Worm (Caenorhabditis elegans) whole organism, L1 larva: ENCODE measurements around the gene pas-2.

ENCODE experiments used
- C16A3.4 ChIP-seq: fragments of 150-350 bp; optimal IDR thresholded peaks from 2 replicates; lab custom pipeline; 2014; ENCODE audit warnings: missing biosample characterization, missing genetic modification characterization
- Y116A8C.19 ChIP-seq: sonication (generic microtip); optimal IDR thresholded peaks from 2 replicates; lab custom pipeline; 2016; ENCODE audit warnings: missing compliant biosample characterization, missing genetic modification characterization, borderline replicate concordance
- aly-2 ChIP-seq: fragments of 150-350 bp; optimal IDR thresholded peaks from 2 replicates; lab custom pipeline; 2014; ENCODE audit warnings: missing biosample characterization, missing genetic modification characterization
- blmp-1 ChIP-seq: fragments of 150-350 bp; optimal IDR thresholded peaks from 2 replicates; lab custom pipeline; 2014; ENCODE audit warnings: missing biosample characterization, missing genetic modification characterization
- ceh-8 ChIP-seq: fragments of 200-800 bp; sonication (Bioruptor generic); optimal IDR thresholded peaks from 2 replicates; lab custom pipeline; 2018; ENCODE audit warnings: mild to moderate bottlenecking, missing genetic modification characterization, moderate library complexity, missing compliant biosample characterization
- ceh-88 ChIP-seq: fragments of 200-800 bp; sonication (Bioruptor generic); IDR thresholded peaks from 2 replicates; pipeline ENCODE4 v1.3.6; 2022; ENCODE audit warnings: missing genetic modification characterization, missing compliant biosample characterization
- dpl-1 ChIP-seq, 3 experiments: fragments of 150-350 bp in 2 of 3; sonication (generic microtip) in 1 of 3; optimal IDR thresholded peaks; 2 replicates each; lab custom pipeline; 2014 to 2017; ENCODE audit warnings: missing biosample characterization in 3 of 3, missing genetic modification characterization in 3 of 3, missing genetic modification reagents in 3 of 3
- efl-1 ChIP-seq, 4 experiments: fragments of 150-350 bp; optimal IDR thresholded peaks in 3 of 4; peaks in 1 of 4; 1 replicate in 1 of 4; 2 replicates in 3 of 4; lab custom pipeline; 2014; ENCODE audit warnings: missing biosample characterization in 2 of 4, missing genetic modification characterization in 2 of 4, missing genetic modification reagents in 2 of 4
- egl-13 ChIP-seq: sonication (generic microtip); optimal IDR thresholded peaks from 2 replicates; lab custom pipeline; 2016; ENCODE audit warnings: missing genotype, missing genetic modification reagents, missing genetic modification characterization, missing compliant biosample characterization
- egl-27 ChIP-seq, 2 experiments: fragments of 150-350 bp in 1 of 2; sonication (generic microtip); optimal IDR thresholded peaks; 3 replicates each; lab custom pipeline; 2017 to 2018; ENCODE audit warnings: missing biosample characterization in 2 of 2, missing genetic modification characterization in 2 of 2, missing genetic modification reagents in 2 of 2
- elt-3 ChIP-seq, 6 experiments: fragments of 150-350 bp in 1 of 6; sonication (generic microtip); optimal IDR thresholded peaks; 2 replicates each; lab custom pipeline; 2017 to 2018; ENCODE audit warnings: missing biosample characterization in 6 of 6, missing genetic modification characterization in 6 of 6, inconsistent platforms in 1 of 6
- ets-5 ChIP-seq: fragments of 200-800 bp; sonication (Bioruptor generic); IDR thresholded peaks from 2 replicates; pipeline ENCODE4 v1.3.6; 2022; ENCODE audit warnings: missing genetic modification characterization, missing compliant biosample characterization
- fkh-10 ChIP-seq: sonication (generic microtip); optimal IDR thresholded peaks from 2 replicates; lab custom pipeline; 2017; ENCODE audit warnings: missing biosample characterization, missing genetic modification reagents, missing genetic modification characterization
- hlh-4 ChIP-seq: sonication (generic microtip); optimal IDR thresholded peaks from 2 replicates; lab custom pipeline; 2016; ENCODE audit warnings: mild to moderate bottlenecking, missing genetic modification characterization, missing compliant biosample characterization
- hpl-2 ChIP-seq: fragments of 150-350 bp; optimal IDR thresholded peaks from 2 replicates; lab custom pipeline; 2014; ENCODE audit warnings: missing biosample characterization, missing genetic modification reagents, missing genetic modification characterization
- irx-1 ChIP-seq: sonication (generic microtip); optimal IDR thresholded peaks from 2 replicates; lab custom pipeline; 2016; ENCODE audit warnings: missing genetic modification characterization, missing compliant biosample characterization
- isw-1 ChIP-seq: fragments of 200-800 bp; sonication (Bioruptor generic); IDR thresholded peaks from 2 replicates; pipeline ENCODE4 v1.3.6; 2022; ENCODE audit warnings: missing genetic modification characterization, missing compliant biosample characterization
- lin-14 ChIP-seq: fragments of 200-800 bp; sonication (Bioruptor generic); optimal IDR thresholded peaks from 2 replicates; lab custom pipeline; 2018; ENCODE audit warnings: mild to moderate bottlenecking, missing genetic modification characterization, moderate library complexity, missing compliant biosample characterization
- lin-35 ChIP-seq, 2 experiments: fragments of 150-350 bp; optimal IDR thresholded peaks; 2 replicates each; lab custom pipeline; 2014; ENCODE audit warnings: missing biosample characterization in 2 of 2, missing genetic modification characterization in 2 of 2, missing genetic modification reagents in 2 of 2
- lir-3 ChIP-seq: sonication (generic microtip); optimal IDR thresholded peaks from 2 replicates; lab custom pipeline; 2016; ENCODE audit warnings: mild to moderate bottlenecking, missing genetic modification characterization, moderate library complexity, missing compliant biosample characterization; ENCODE audit not compliant: poor library complexity
- lsy-2 ChIP-seq, 2 experiments: fragments of 150-350 bp; optimal IDR thresholded peaks; 2 replicates each; lab custom pipeline; 2014; ENCODE audit warnings: missing biosample characterization in 2 of 2, missing genetic modification characterization in 2 of 2
- mdl-1 ChIP-seq, 2 experiments: fragments of 150-350 bp; optimal IDR thresholded peaks; 2 replicates each; lab custom pipeline; 2014 to 2017; ENCODE audit warnings: missing biosample characterization in 2 of 2, missing genetic modification characterization in 2 of 2, inconsistent platforms in 1 of 2
- mep-1 ChIP-seq: fragments of 150-350 bp; optimal IDR thresholded peaks from 2 replicates; lab custom pipeline; 2014; ENCODE audit warnings: missing biosample characterization, missing genetic modification characterization
- nhr-20 ChIP-seq: sonication (generic microtip); optimal IDR thresholded peaks from 2 replicates; lab custom pipeline; 2016; ENCODE audit warnings: mild to moderate bottlenecking, missing genetic modification characterization, missing compliant biosample characterization
- nhr-71 ChIP-seq: sonication (generic microtip); optimal IDR thresholded peaks from 2 replicates; lab custom pipeline; 2016; ENCODE audit warnings: mild to moderate bottlenecking, missing genetic modification characterization, moderate library complexity, missing compliant biosample characterization
- nhr-76 ChIP-seq: sonication (generic microtip); optimal IDR thresholded peaks from 2 replicates; lab custom pipeline; 2017; ENCODE audit warnings: missing biosample characterization, missing genetic modification characterization
- nhr-84 ChIP-seq: sonication (generic microtip); optimal IDR thresholded peaks from 2 replicates; lab custom pipeline; 2017; ENCODE audit warnings: missing biosample characterization, missing genetic modification characterization
- skn-1 ChIP-seq: fragments of 150-350 bp; optimal IDR thresholded peaks from 2 replicates; lab custom pipeline; 2014; ENCODE audit warnings: missing biosample characterization, missing genetic modification characterization
- snpc-4 ChIP-seq: fragments of 150-350 bp; optimal IDR thresholded peaks from 2 replicates; lab custom pipeline; 2014; ENCODE audit warnings: missing biosample characterization, missing genetic modification characterization
- tbx-2 ChIP-seq: sonication (generic microtip); optimal IDR thresholded peaks from 2 replicates; lab custom pipeline; 2016; ENCODE audit warnings: missing genetic modification characterization, missing compliant biosample characterization
- unc-130 ChIP-seq: fragments of 150-350 bp; optimal IDR thresholded peaks from 2 replicates; lab custom pipeline; 2017; ENCODE audit warnings: missing biosample characterization, missing genetic modification characterization, inconsistent platforms
- unc-62 ChIP-seq: fragments of 150-350 bp; optimal IDR thresholded peaks from 2 replicates; lab custom pipeline; 2014; ENCODE audit warnings: missing biosample characterization, missing genetic modification reagents, missing genetic modification characterization
- unc-86 ChIP-seq: sonication (generic microtip); optimal IDR thresholded peaks from 2 replicates; lab custom pipeline; 2016; ENCODE audit warnings: missing genetic modification characterization, missing compliant biosample characterization
- unc-98 ChIP-seq: fragments of 200-800 bp; sonication (Bioruptor generic); IDR thresholded peaks from 2 replicates; pipeline ENCODE4 v1.3.6; 2022; ENCODE audit warnings: missing genetic modification characterization, missing compliant biosample characterization
- zip-4 ChIP-seq: fragments of 200-800 bp; sonication (Bioruptor generic); optimal IDR thresholded peaks from 2 replicates; lab custom pipeline; 2018; ENCODE audit warnings: mild to moderate bottlenecking, missing genetic modification characterization, moderate library complexity, missing compliant biosample characterization
- ztf-11 ChIP-seq, 2 experiments: sonication (generic microtip); optimal IDR thresholded peaks; 2 replicates each; lab custom pipeline; 2016 to 2017; ENCODE audit warnings: missing genetic modification characterization in 2 of 2, missing biosample characterization in 1 of 2, missing compliant biosample characterization in 1 of 2

Gene pas-2

DNA sequence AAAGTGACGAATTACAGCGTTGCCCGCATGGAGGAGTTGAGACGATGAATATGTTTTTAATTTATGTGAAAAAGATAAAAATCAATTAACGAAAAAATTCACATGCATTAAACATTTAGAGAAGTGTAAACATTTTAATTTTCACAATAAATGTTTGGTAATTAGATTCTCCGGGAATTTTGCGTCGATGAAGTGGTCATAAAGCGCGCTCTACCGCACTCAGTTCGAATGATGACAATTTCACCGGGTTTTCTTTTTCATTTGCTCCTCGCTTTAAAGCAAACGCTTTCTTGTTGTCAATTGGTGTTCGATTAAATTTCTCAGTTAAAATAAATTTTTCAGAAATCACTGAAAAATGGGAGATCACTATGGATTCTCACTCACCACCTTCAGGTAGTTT, at the start of gene pas-2, which contains the start of gene D1054.1:
Gene pas-2 (plus strand): TSS at position 343 of the 400 bp plus-strand sequence.
Gene D1054.1 (minus strand): TSS at position 192 of the 400 bp plus-strand sequence.
- TF ChIP-seq lin-14 (GFP tag; lab: Kevin White, UChicago) (peak; percentile 54), snpc-4 (tag; lab: Kevin White, UChicago) (peak; percentile 19), skn-1 (tag; lab: Kevin White, UChicago) (peak; percentile 92), lin-35 (GFP tag; optimal IDR thresholded peaks at IDR 0.05; lab: Kevin White, UChicago) (peak; percentile 22 to 34), efl-1 (optimal IDR thresholded peaks at IDR 0.05; lab: Kevin White, UChicago) (peak in 1 of 2 experiments; percentile 24), efl-1 (GFP tag; optimal IDR thresholded peaks at IDR 0.05 in 1 of 2; lab: Kevin White, UChicago) (peak in 1 of 2 experiments; percentile 3), fkh-10 (GFP tag; lab: Kevin White, UChicago) (no peak), C16A3.4 (tag; lab: Kevin White, UChicago) (no peak), hpl-2 (GFP tag; lab: Kevin White, UChicago) (no peak), Y116A8C.19 (tag; lab: Kevin White, UChicago) (no peak), blmp-1 (tag; lab: Kevin White, UChicago) (peak; percentile 45), zip-4 (GFP tag; lab: Kevin White, UChicago) (no peak), dpl-1 (GFP tag; optimal IDR thresholded peaks at IDR 0.05; lab: Kevin White, UChicago) (peak in 2 of 3 experiments; percentile 1 to 37), nhr-84 (tag; lab: Kevin White, UChicago) (no peak), isw-1 (no peak), mep-1 (tag; lab: Kevin White, UChicago) (peak; percentile 45), egl-13 (tag; lab: Kevin White, UChicago) (no peak), lsy-2 (tag; optimal IDR thresholded peaks at IDR 0.05; lab: Kevin White, UChicago) (peak in 1 of 2 experiments; percentile 41)

- no peak for TF ChIP-seq efl-1 (optimal IDR thresholded peaks at IDR 0.05; lab: Kevin White, UChicago)
- TF ChIP-seq efl-1 (GFP tag; optimal IDR thresholded peaks at IDR 0.05 in 1 of 2; lab: Kevin White, UChicago) = peak in 1 of 2 experiments; percentile 49
- no peak for TF ChIP-seq ztf-11 (tag; optimal IDR thresholded peaks at IDR 0.05; lab: Kevin White, UChicago)
- no peak for TF ChIP-seq unc-86 (tag; lab: Kevin White, UChicago)
- no peak for TF ChIP-seq dpl-1 (GFP tag; optimal IDR thresholded peaks at IDR 0.05; lab: Kevin White, UChicago)
- no peak for TF ChIP-seq unc-130 (tag; lab: Kevin White, UChicago)
- no peak for TF ChIP-seq lsy-2 (tag; optimal IDR thresholded peaks at IDR 0.05; lab: Kevin White, UChicago)
- TF ChIP-seq nhr-76 = no peak
- TF ChIP-seq ceh-88 (GFP tag; lab: Robert Waterston, UW) = no peak
- TF ChIP-seq nhr-84 (tag; lab: Kevin White, UChicago) = no peak
- peak; percentile 5 for TF ChIP-seq nhr-20 (tag; lab: Kevin White, UChicago)
- no peak for TF ChIP-seq blmp-1 (tag; lab: Kevin White, UChicago)
- no peak for TF ChIP-seq elt-3 (tag; optimal IDR thresholded peaks at IDR 0.05; lab: Kevin White, UChicago)
- peak in 1 of 2 experiments; percentile 40 for TF ChIP-seq mdl-1 (tag; optimal IDR thresholded peaks at IDR 0.05; lab: Kevin White, UChicago)
- TF ChIP-seq unc-62 (GFP tag; lab: Kevin White, UChicago) = no peak
- TF ChIP-seq hlh-4 = no peak
- TF ChIP-seq tbx-2 (tag; lab: Kevin White, UChicago) = no peak
- TF ChIP-seq nhr-71 (tag; lab: Kevin White, UChicago) = no peak
- no peak for TF ChIP-seq lin-14 (GFP tag; lab: Kevin White, UChicago)
- no peak for TF ChIP-seq aly-2 (tag; lab: Kevin White, UChicago)
- TF ChIP-seq C16A3.4 (tag; lab: Kevin White, UChicago) = no peak
- no peak for TF ChIP-seq egl-13 (tag; lab: Kevin White, UChicago)
- TF ChIP-seq egl-27 (tag; optimal IDR thresholded peaks at IDR 0.05; lab: Kevin White, UChicago) = no peak
- TF ChIP-seq ceh-8 = no peak
- peak in 1 of 2 experiments; percentile 56 for TF ChIP-seq lin-35 (GFP tag; optimal IDR thresholded peaks at IDR 0.05; lab: Kevin White, UChicago)
- no peak for TF ChIP-seq snpc-4 (tag; lab: Kevin White, UChicago)
- TF ChIP-seq fkh-10 (GFP tag; lab: Kevin White, UChicago) = no peak
- TF ChIP-seq lir-3 = no peak
- no peak for TF ChIP-seq unc-98
- TF ChIP-seq ets-5 = no peak
- TF ChIP-seq irx-1 (tag; lab: Kevin White, UChicago) = no peak
These were observed 49.3 kb upstream of the pas-2 start for ce11 chrV:10720876-10721275.
